Worm (Caenorhabditis elegans) whole organism, late embryonic: ENCODE results near the gene abhd-3.2.

Experiments used
- ceh-18 ChIP-seq: sonication (generic microtip); optimal IDR thresholded peaks from 2 replicates; lab custom pipeline; 2016; ENCODE audit warnings: missing genetic modification characterization, missing compliant biosample characterization
- ceh-2 ChIP-seq: sonication (generic microtip); optimal IDR thresholded peaks from 2 replicates; lab custom pipeline; 2016; ENCODE audit warnings: missing genotype, missing genetic modification characterization, missing compliant biosample characterization
- ceh-31 ChIP-seq: sonication (generic microtip); optimal IDR thresholded peaks from 2 replicates; lab custom pipeline; 2016; ENCODE audit warnings: missing genetic modification characterization, missing compliant biosample characterization
- eyg-1 ChIP-seq: sonication (generic microtip); optimal IDR thresholded peaks from 2 replicates; lab custom pipeline; 2016; ENCODE audit warnings: missing genotype, missing genetic modification characterization, missing compliant biosample characterization
- fkh-10 ChIP-seq: fragments of 150-350 bp; optimal IDR thresholded peaks from 2 replicates; lab custom pipeline; 2014; ENCODE audit warnings: missing biosample characterization, missing genetic modification reagents, missing genetic modification characterization
- lin-11 ChIP-seq: fragments of 200-800 bp; sonication (Bioruptor generic); optimal IDR thresholded peaks from 2 replicates; lab custom pipeline; 2018; ENCODE audit warnings: mild to moderate bottlenecking, missing genetic modification characterization, missing compliant biosample characterization
- mec-3 ChIP-seq: sonication (generic microtip); optimal IDR thresholded peaks from 2 replicates; lab custom pipeline; 2016; ENCODE audit warnings: borderline replicate concordance, missing genetic modification characterization, missing compliant biosample characterization
- pha-4 ChIP-seq: fragments of 150-350 bp; optimal IDR thresholded peaks from 2 replicates; lab custom pipeline; 2018; ENCODE audit warnings: missing biosample characterization, missing genetic modification reagents, missing genetic modification characterization
- pqm-1 ChIP-seq: sonication (generic microtip); optimal IDR thresholded peaks from 2 replicates; lab custom pipeline; 2016; ENCODE audit warnings: missing genetic modification characterization, missing compliant biosample characterization
- pros-1 ChIP-seq: fragments of 150-350 bp; optimal IDR thresholded peaks from 2 replicates; lab custom pipeline; 2014; ENCODE audit warnings: missing biosample characterization, missing genetic modification reagents, missing genetic modification characterization
- ref-2 ChIP-seq: sonication (generic microtip); optimal IDR thresholded peaks from 2 replicates; lab custom pipeline; 2016; ENCODE audit warnings: missing genetic modification characterization, missing compliant biosample characterization
- unc-42 ChIP-seq: sonication (generic microtip); optimal IDR thresholded peaks from 2 replicates; lab custom pipeline; 2016; ENCODE audit warnings: missing genotype, missing genetic modification characterization, missing compliant biosample characterization
- unc-86 ChIP-seq: sonication (generic microtip); optimal IDR thresholded peaks from 2 replicates; lab custom pipeline; 2016; ENCODE audit warnings: missing genetic modification characterization, missing compliant biosample characterization

- TF ChIP-seq mec-3 (tag; lab: Kevin White, UChicago), result no peak
- no peak for TF ChIP-seq fkh-10 (GFP tag; lab: Kevin White, UChicago)
- TF ChIP-seq pqm-1 (tag; lab: Kevin White, UChicago), result no peak
- TF ChIP-seq ceh-2 (tag; lab: Kevin White, UChicago), result no peak
- no peak for TF ChIP-seq unc-86 (tag; lab: Kevin White, UChicago)
- TF ChIP-seq ceh-18 (tag; lab: Kevin White, UChicago), result no peak
- no peak for TF ChIP-seq pros-1
- TF ChIP-seq ref-2, result no peak
- TF ChIP-seq lin-11 (tag; lab: Kevin White, UChicago), result no peak
- TF ChIP-seq unc-42 (tag; lab: Kevin White, UChicago), result no peak
- no peak for TF ChIP-seq ceh-31
- no peak for TF ChIP-seq eyg-1 (tag; lab: Kevin White, UChicago)
- no peak for TF ChIP-seq pha-4 (tag; lab: Kevin White, UChicago)
Observed at ce11 chrX:1017456-1017855, 39.6 kb upstream of the abhd-3.2 start, which contains the start of the genes F55A4.13 and nlf-1.
